Worm (Caenorhabditis elegans) whole organism, L2 larva: ENCODE data around the gene W03F9.4.

Source experiments
- ama-1 ChIP-seq: fragments of 150-350 bp; optimal IDR thresholded peaks from 2 replicates; lab custom pipeline; 2018; ENCODE audit warnings: inconsistent platforms
- egl-27 ChIP-seq: sonication (generic microtip); optimal IDR thresholded peaks from 3 replicates; lab custom pipeline; 2017; ENCODE audit warnings: missing biosample characterization, missing genetic modification reagents, missing genetic modification characterization
- nhr-25 ChIP-seq: fragments of 150-350 bp; sonication (generic microtip); optimal IDR thresholded peaks from 3 replicates; lab custom pipeline; 2014; ENCODE audit warnings: missing biosample characterization, missing genetic modification characterization

DNA sequence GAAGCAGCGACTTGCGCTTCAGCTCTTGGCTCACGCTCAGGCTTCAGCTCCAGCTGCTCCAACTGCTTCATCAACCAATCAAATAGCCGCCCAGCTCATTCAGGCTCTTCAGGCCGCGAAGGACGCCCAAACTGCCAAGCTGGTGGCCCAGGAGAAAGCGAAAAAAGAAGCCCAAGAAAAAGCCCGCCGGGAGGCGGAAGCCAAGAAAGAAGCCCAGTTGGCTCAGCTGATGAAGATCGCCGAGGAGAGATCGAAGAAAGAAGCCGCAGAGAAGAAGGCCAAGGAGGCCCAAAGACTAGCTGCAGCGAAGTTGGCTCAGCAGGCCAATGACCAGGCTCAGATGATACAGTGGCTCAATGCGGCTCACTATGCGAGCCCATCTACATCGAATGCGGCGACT, 34.9 kb downstream of the W03F9.4 start:
- TF ChIP-seq nhr-25 (tag; lab: Kevin White, UChicago) (no peak), egl-27 (tag; lab: Kevin White, UChicago) (no peak), ama-1 (lab: Kevin White, UChicago) (no peak)
